Fruit fly (Drosophila melanogaster) Kc167 (cell line): ENCODE measurements around the gene sau.

ENCODE experiments used
- Myc ChIP-seq: fragments of >200 bp; optimal IDR thresholded peaks from 2 replicates; lab custom pipeline; 2017; ENCODE audit warnings: missing external identifiers
- Sin3A ChIP-seq: fragments of >200 bp; optimal IDR thresholded peaks from 2 replicates; lab custom pipeline; 2018; ENCODE audit warnings: missing external identifiers
- h ChIP-seq: fragments of >200 bp; optimal IDR thresholded peaks from 3 replicates; lab custom pipeline; 2018; ENCODE audit warnings: missing external identifiers
- insv ChIP-seq: fragments of >200 bp; optimal IDR thresholded peaks from 3 replicates; lab custom pipeline; 2018; ENCODE audit warnings: missing external identifiers
- psq ChIP-seq: fragments of >200 bp; optimal IDR thresholded peaks from 2 replicates; lab custom pipeline; 2017; ENCODE audit warnings: missing external identifiers
- ttk ChIP-seq: sonication (Bioruptor generic); optimal IDR thresholded peaks from 2 replicates; lab custom pipeline; 2017; ENCODE audit warnings: missing external identifiers

Gene sau

dm6 chr2L:2187411-2187810 is 38.7 kb upstream of the sau start:
- TF ChIP-seq h (lab: Kevin White, UChicago) (no peak), psq (no peak), insv (lab: Kevin White, UChicago) (no peak), Sin3A (no peak), ttk (lab: Kevin White, UChicago) (no peak), Myc (lab: Kevin White, UChicago) (no peak)

DNA sequence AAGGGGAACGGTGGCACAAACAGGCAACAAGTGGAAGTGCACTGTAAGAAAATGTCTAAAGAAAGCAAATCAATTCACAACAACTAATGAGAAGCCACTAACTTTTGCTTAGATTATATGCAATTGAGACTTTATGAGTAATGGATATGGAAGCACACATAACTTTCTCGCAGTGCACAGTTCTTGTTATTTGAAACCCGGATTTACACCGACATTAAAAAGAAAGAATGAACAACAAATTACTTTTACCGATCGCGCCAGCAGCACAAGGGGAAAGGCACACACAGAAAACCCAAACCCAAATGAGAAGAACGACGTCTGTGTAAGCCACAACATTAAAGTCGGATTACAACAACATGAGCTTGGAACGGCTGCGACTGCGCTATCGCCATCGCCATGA is 37.0 kb upstream of the sau start:
- TF ChIP-seq Myc (lab: Kevin White, UChicago) (no peak), psq (no peak), Sin3A (no peak), insv (lab: Kevin White, UChicago) (no peak), ttk (lab: Kevin White, UChicago) (no peak), h (lab: Kevin White, UChicago) (no peak)

- no peak for TF ChIP-seq Sin3A
- no peak for TF ChIP-seq h (lab: Kevin White, UChicago)
- no peak for TF ChIP-seq Myc (lab: Kevin White, UChicago)
- TF ChIP-seq insv (lab: Kevin White, UChicago) = no peak
- no peak for TF ChIP-seq ttk (lab: Kevin White, UChicago)
- no peak for TF ChIP-seq psq
Observed at dm6 chr2L:2190684-2191083, 35.5 kb upstream of the sau start.

DNA sequence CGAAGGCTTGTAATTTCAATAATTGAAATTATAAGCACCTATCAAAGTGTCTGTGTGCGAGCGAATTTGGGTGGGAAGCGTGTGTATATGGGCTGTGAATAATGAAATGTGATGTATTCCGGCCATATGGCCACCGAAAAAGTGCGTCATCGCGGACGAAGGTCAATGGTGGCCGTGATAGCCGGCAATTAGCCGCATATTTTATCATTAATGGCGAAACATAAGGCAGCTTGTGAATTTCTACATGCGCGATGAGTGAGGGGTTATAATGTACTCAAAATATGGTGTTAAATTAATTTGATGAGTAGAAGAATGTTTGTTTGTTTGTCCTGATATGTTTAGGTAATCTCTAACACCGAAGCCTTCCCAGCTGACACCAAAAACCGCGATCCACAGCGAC is 34.7 kb upstream of the sau start:
- TF ChIP-seq Sin3A = no peak
- no peak for TF ChIP-seq ttk (lab: Kevin White, UChicago)
- TF ChIP-seq psq = no peak
- no peak for TF ChIP-seq insv (lab: Kevin White, UChicago)
- TF ChIP-seq Myc (lab: Kevin White, UChicago) = no peak
- no peak for TF ChIP-seq h (lab: Kevin White, UChicago)

DNA sequence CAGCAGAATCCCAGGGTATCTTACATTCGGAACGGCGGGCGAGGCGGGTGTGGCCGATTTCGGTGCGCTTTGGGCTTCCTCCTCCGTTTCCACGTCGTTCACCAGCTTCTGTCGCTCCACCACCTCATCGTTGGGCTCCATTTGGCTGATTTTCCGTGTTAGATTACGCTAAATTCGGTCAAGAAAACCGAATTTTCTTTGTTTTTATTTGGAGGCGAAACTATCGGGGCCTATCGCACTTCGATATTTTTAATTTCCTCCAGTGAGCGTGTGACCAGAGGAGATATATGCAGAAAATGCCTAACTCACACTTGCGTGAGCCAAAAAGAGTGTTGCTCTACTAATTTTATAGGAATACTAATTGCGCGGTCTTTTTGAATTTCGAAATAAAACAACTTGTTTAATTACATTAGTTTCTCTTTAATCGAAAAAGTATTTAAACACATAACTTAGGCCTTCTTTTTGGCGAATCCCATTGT is 34.0 kb upstream of the sau start, which contains the start of gene CG10874:
CG10874 (minus strand) TSS at position 264 of the 479 bp plus-strand sequence.
- TF ChIP-seq psq (no peak), insv (lab: Kevin White, UChicago) (no peak), Sin3A (no peak), Myc (lab: Kevin White, UChicago) (no peak), ttk (lab: Kevin White, UChicago) (no peak), h (lab: Kevin White, UChicago) (no peak)

DNA sequence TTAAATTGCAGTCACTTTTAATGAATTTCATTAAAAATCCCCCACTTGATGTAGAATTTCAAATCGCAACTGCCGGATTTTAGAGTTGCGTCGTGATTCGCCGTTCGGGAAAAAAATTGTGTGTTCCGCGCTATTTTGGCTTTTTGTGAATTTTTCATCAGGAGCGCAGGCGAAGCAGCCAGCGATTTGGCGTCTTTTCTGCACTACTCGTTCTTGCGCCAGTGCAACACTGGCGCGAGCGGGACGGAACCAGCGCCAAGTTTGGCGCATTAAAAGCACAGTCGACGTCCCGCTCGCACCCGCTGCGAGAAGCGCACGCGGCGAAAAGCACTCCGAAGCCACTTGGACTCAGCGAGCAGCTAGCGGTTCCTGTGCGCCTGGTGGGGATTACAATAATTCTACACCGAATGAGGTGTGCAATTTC is 32.8 kb upstream of the sau start:
- TF ChIP-seq ttk (lab: Kevin White, UChicago) = no peak

- TF ChIP-seq Sin3A (no peak), insv (lab: Kevin White, UChicago) (peak; percentile 22), ttk (lab: Kevin White, UChicago) (no peak), h (lab: Kevin White, UChicago) (peak; percentile 32), Myc (lab: Kevin White, UChicago) (no peak), psq (no peak)
Observed at dm6 chr2L:2194305-2194828, 31.8 kb upstream of the sau start.

DNA sequence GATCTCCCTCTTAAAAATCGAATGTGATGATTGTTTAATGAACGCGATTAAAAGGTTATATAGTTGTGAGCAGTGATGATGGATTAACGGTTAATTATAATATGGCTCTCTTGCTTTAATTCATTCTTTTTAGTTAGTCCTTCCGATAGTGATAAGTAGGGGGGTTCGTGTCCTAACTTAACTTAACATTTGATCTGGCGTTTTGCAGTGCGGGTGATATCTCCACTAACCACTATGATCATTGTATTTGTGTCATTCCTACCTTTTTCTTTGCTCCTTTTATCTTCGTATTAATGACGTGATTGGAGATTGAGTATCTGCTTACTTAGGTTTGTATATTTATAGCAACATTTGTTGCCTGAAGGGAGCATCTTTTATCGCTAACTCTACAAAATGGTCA is 30.8 kb upstream of the sau start:
- TF ChIP-seq ttk (lab: Kevin White, UChicago) = no peak
- no peak for TF ChIP-seq Sin3A
- TF ChIP-seq psq = no peak
- no peak for TF ChIP-seq h (lab: Kevin White, UChicago)
- TF ChIP-seq insv (lab: Kevin White, UChicago) = no peak
- no peak for TF ChIP-seq Myc (lab: Kevin White, UChicago)

DNA sequence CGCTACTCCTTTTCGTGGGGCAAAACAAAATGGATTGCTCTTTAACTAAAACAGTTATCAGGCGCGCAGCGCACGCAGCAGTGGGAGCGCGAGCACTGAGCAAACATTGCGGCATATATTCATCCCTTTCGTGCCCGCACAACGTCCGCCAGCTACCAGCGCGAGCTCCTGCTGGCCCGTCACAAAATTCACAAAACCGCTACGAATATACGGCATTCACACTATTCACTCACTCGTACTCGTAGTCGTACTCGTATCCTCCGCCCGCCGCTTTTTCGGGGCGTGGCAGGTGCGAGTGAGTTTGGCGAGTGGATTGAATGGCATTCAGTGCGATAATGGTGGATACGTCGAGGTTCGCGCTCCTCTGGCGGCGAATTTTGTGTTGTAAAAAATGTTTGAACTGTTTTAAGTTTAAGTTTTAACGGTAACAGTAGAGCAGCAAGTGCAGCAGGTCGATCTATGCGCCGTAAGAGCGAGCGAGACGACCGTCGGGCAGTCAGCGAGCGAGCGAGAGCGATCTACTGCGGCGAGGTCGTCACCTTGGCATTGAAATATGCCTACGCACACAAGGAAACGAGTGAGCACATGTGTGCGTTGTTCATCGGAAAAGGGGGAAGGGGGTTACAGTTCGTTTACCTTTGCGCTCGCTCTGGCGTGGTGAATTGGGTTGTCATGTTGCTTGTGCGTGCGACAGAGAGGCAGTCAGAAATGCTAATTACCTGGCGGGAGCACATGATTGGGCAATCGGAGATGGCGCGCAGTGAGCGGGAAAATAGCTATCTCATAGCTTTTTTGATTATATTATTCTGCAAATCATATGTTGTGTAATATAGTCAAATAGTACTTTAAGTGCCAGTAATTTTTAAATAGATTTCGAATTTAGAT is 29.3 kb upstream of the sau start:
- TF ChIP-seq Myc (lab: Kevin White, UChicago) = no peak
- no peak for TF ChIP-seq Sin3A
- no peak for TF ChIP-seq h (lab: Kevin White, UChicago)
- no peak for TF ChIP-seq ttk (lab: Kevin White, UChicago)
- TF ChIP-seq psq = no peak
- no peak for TF ChIP-seq insv (lab: Kevin White, UChicago)

- no peak for TF ChIP-seq h (lab: Kevin White, UChicago)
- TF ChIP-seq psq = no peak
- no peak for TF ChIP-seq Myc (lab: Kevin White, UChicago)
Observed at dm6 chr2L:2197475-2198118, 28.5 kb upstream of the sau start, which contains the start of gene COX7AL2. COX7AL2 (minus strand) TSS chr2L:2197912.

- TF ChIP-seq Sin3A = no peak
- no peak for TF ChIP-seq h (lab: Kevin White, UChicago)
- TF ChIP-seq Myc (lab: Kevin White, UChicago) = no peak
- no peak for TF ChIP-seq insv (lab: Kevin White, UChicago)
- TF ChIP-seq ttk (lab: Kevin White, UChicago) = no peak
- TF ChIP-seq psq = no peak
Observed at dm6 chr2L:2198119-2198494, 28.0 kb upstream of the sau start.
